Fruit fly (Drosophila melanogaster): ENCODE data around the gene CG34164.
A peak's percentile ranks its signal among the peaks of the same experiment; 100 is the strongest.

The CG34164 gene

dm6 chr2L:12007331-12007791 lies 48.8 kb upstream of the CG34164 start (continued):
- TF ChIP-seq CG3995 (GFP tag; optimal IDR thresholded peaks at IDR 0.05) (no peak), bbx (GFP tag; IDR thresholded peaks at IDR 0.05; ENCODE audit: partially characterized antibody) (no peak), CG17829 (tag; optimal IDR thresholded peaks at IDR 0.05) (peak; percentile 85), CG7928 (GFP tag; optimal IDR thresholded peaks at IDR 0.05) (peak; percentile 36), CG14667 (GFP tag; IDR thresholded peaks at IDR 0.05) (no peak), CG2712 (tag; optimal IDR thresholded peaks at IDR 0.05) (peak; percentile 66), bsh (GFP tag; optimal IDR thresholded peaks at IDR 0.05) (peak; percentile 38 to 75), sima (GFP tag; optimal IDR thresholded peaks at IDR 0.05) (no peak), CG14860 (GFP tag; IDR thresholded peaks at IDR 0.05; ENCODE audit: partially characterized antibody) (no peak), CG34224 (GFP tag; IDR thresholded peaks at IDR 0.05; ENCODE audit: partially characterized antibody) (no peak), CG6272 (GFP tag; IDR thresholded peaks at IDR 0.05) (peak; percentile 57; the same call in 1 of the 2 replicates), CG4820 (GFP tag; optimal IDR thresholded peaks at IDR 0.05) (no peak), trh (GFP tag; optimal IDR thresholded peaks at IDR 0.05) (no peak), Lhr (GFP tag; optimal IDR thresholded peaks at IDR 0.05) (peak; percentile 100), Hmr (GFP tag; optimal IDR thresholded peaks at IDR 0.05) (peak; percentile 94), crol (GFP tag; IDR thresholded peaks at IDR 0.05) (no peak), otp (GFP tag; IDR thresholded peaks at IDR 0.05) (no peak), Blimp-1 (GFP tag; optimal IDR thresholded peaks at IDR 0.05) (peak; percentile 45), vnd (GFP tag; IDR thresholded peaks at IDR 0.05; ENCODE audit: partially characterized antibody) (no peak), CG1647 (GFP tag; optimal IDR thresholded peaks at IDR 0.05) (peak; percentile 24), CG13624 (GFP tag; optimal IDR thresholded peaks at IDR 0.05) (peak; percentile 74), zf30C (GFP tag; optimal IDR thresholded peaks at IDR 0.05) (peak; percentile 14), Atf-2 (GFP tag; optimal IDR thresholded peaks at IDR 0.05) (peak; percentile 48), CG7271 (tag; optimal IDR thresholded peaks at IDR 0.05) (no peak), Awh (GFP tag; IDR thresholded peaks at IDR 0.05) (no peak), salm (tag; optimal IDR thresholded peaks at IDR 0.05) (peak; percentile 43), eyg (GFP tag; optimal IDR thresholded peaks at IDR 0.05) (no peak), Gug (GFP tag; IDR thresholded peaks at IDR 0.05) (0 out of 4 replicates have a peak, but pooled peaks have one; percentile 15), CG8924 (tag; optimal IDR thresholded peaks at IDR 0.05) (peak; percentile 32), fd96Cb (tag; optimal IDR thresholded peaks at IDR 0.05) (no peak), luna (GFP tag; optimal IDR thresholded peaks at IDR 0.05) (no peak), grau (tag; optimal IDR thresholded peaks at IDR 0.05) (peak; percentile 55), CG12744 (GFP tag; optimal IDR thresholded peaks at IDR 0.05) (peak; percentile 34), E2f2 (GFP tag; IDR thresholded peaks at IDR 0.05) (no peak), ftz-f1 (GFP tag; optimal IDR thresholded peaks at IDR 0.05) (peak; percentile 98), prd (optimal IDR thresholded peaks at IDR 0.05) (no peak), prd (GFP tag; IDR thresholded peaks at IDR 0.05) (no peak), org-1 (GFP tag; optimal IDR thresholded peaks at IDR 0.05) (no peak), Myb (GFP tag; optimal IDR thresholded peaks at IDR 0.05) (peak; percentile 89), CG16779 (GFP tag; IDR thresholded peaks at IDR 0.05) (no peak), br (optimal IDR thresholded peaks at IDR 0.05) (no peak), Nf-YB (GFP tag; optimal IDR thresholded peaks at IDR 0.05) (peak; percentile 94), lab (GFP tag; optimal IDR thresholded peaks at IDR 0.05) (peak; percentile 83), CG13296 (GFP tag; optimal IDR thresholded peaks at IDR 0.05) (peak; percentile 60), Fer2 (tag; optimal IDR thresholded peaks at IDR 0.05) (no peak), PHDP (tag; optimal IDR thresholded peaks at IDR 0.05) (peak; percentile 49), pum (GFP tag; optimal IDR thresholded peaks at IDR 0.05) (peak; percentile 5), CG13424 (tag; optimal IDR thresholded peaks at IDR 0.05) (peak; percentile 19), tin (GFP tag; optimal IDR thresholded peaks at IDR 0.05) (peak; percentile 2), CG30020 (tag; optimal IDR thresholded peaks at IDR 0.05) (no peak), CG17328 (GFP tag; IDR thresholded peaks at IDR 0.05) (no peak)
